Fruit fly (Drosophila melanogaster) whole organism, embryonic: Measurements from ENCODE around the gene CG2145.
A peak's percentile ranks its signal among the peaks of the same experiment; 100 is the strongest.

Experiments used
- Bteb2 ChIP-seq: fragments of 200-800 bp; sonication (Bioruptor generic); optimal IDR thresholded peaks from 2 replicates; lab custom pipeline; 2016; ENCODE audit warnings: missing biosample characterization, missing genetic modification characterization
- CG10543 ChIP-seq: fragments of 200-800 bp; sonication (Bioruptor generic); optimal IDR thresholded peaks from 3 replicates; lab custom pipeline; 2017; ENCODE audit warnings: missing biosample characterization, mild to moderate bottlenecking, missing genetic modification characterization, moderate library complexity
- CG10959 ChIP-seq: fragments of 200-800 bp; sonication (Bioruptor generic); IDR thresholded peaks from 2 replicates; pipeline ENCODE4 v1.3.6; 2022; ENCODE audit warnings: missing biosample characterization, missing genetic modification characterization
- CG12155 ChIP-seq: fragments of 200-800 bp; sonication (Bioruptor generic); optimal IDR thresholded peaks from 3 replicates; lab custom pipeline; 2016; ENCODE audit warnings: missing biosample characterization, missing genetic modification characterization
- CG12769 ChIP-seq: fragments of 200-800 bp; sonication (Bioruptor generic); optimal IDR thresholded peaks from 2 replicates; lab custom pipeline; 2019; ENCODE audit warnings: missing biosample characterization, mild to moderate bottlenecking, missing genetic modification characterization, moderate library complexity
- CG13287 ChIP-seq: fragments of 200-800 bp; sonication (Bioruptor generic); IDR thresholded peaks from 2 replicates; pipeline ENCODE4 v1.3.6; 2022; ENCODE audit warnings: missing biosample characterization, missing genetic modification characterization; ENCODE audit not compliant: partially characterized antibody
- CG14710 ChIP-seq: fragments of 200-800 bp; sonication (Bioruptor generic); optimal IDR thresholded peaks from 3 replicates; lab custom pipeline; 2019; ENCODE audit warnings: missing biosample characterization, mild to moderate bottlenecking, missing genetic modification characterization, moderate library complexity
- CG17361 ChIP-seq: fragments of 200-800 bp; sonication (Bioruptor generic); IDR thresholded peaks from 3 replicates; pipeline ENCODE4 v1.3.6; 2022; ENCODE audit warnings: missing biosample characterization, missing genetic modification characterization
- CG1792 ChIP-seq: fragments of 200-800 bp; sonication (Bioruptor generic); optimal IDR thresholded peaks from 2 replicates; lab custom pipeline; 2016; ENCODE audit warnings: missing biosample characterization, missing genetic modification characterization
- CG1832 ChIP-seq: fragments of 200-800 bp; sonication (Bioruptor generic); optimal IDR thresholded peaks from 2 replicates; lab custom pipeline; 2017; ENCODE audit warnings: missing biosample characterization, mild to moderate bottlenecking, missing genetic modification characterization, inconsistent platforms
- CG30020 ChIP-seq: fragments of 200-800 bp; optimal IDR thresholded peaks from 2 replicates; lab custom pipeline; 2019; ENCODE audit warnings: missing biosample characterization, mild to moderate bottlenecking, missing genetic modification characterization, moderate library complexity
- CG32767 ChIP-seq: fragments of 200-800 bp; sonication (Bioruptor generic); IDR thresholded peaks from 2 replicates; pipeline ENCODE4 v1.3.6; 2022; ENCODE audit warnings: missing biosample characterization, missing genetic modification characterization
- CG3838 ChIP-seq: fragments of 200-800 bp; sonication (Bioruptor generic); optimal IDR thresholded peaks from 3 replicates; lab custom pipeline; 2016; ENCODE audit warnings: missing biosample characterization, missing genetic modification characterization
- CG3995 ChIP-seq: fragments of 200-800 bp; sonication (Bioruptor generic); optimal IDR thresholded peaks from 3 replicates; lab custom pipeline; 2016; ENCODE audit warnings: missing biosample characterization, missing genetic modification characterization
- CG4424 ChIP-seq: fragments of 200-800 bp; sonication (Bioruptor generic); optimal IDR thresholded peaks from 3 replicates; lab custom pipeline; 2016; ENCODE audit warnings: missing biosample characterization, missing genetic modification characterization
- CG4854 ChIP-seq: fragments of 200-800 bp; sonication (Bioruptor generic); optimal IDR thresholded peaks from 2 replicates; lab custom pipeline; 2016; ENCODE audit warnings: missing biosample characterization, missing genetic modification characterization, inconsistent platforms
- CG6813 ChIP-seq: fragments of 200-800 bp; sonication (Bioruptor generic); optimal IDR thresholded peaks from 2 replicates; lab custom pipeline; 2017; ENCODE audit warnings: missing biosample characterization, missing genetic modification characterization, mild to moderate bottlenecking, moderate library complexity, missing genetic modification reagents
- CG7839 ChIP-seq: fragments of 200-800 bp; sonication (Bioruptor generic); optimal IDR thresholded peaks from 3 replicates; lab custom pipeline; 2018; ENCODE audit warnings: missing biosample characterization, mild to moderate bottlenecking, missing genetic modification characterization, moderate library complexity
- CG8944 ChIP-seq: fragments of 200-800 bp; sonication (Bioruptor generic); optimal IDR thresholded peaks from 3 replicates; lab custom pipeline; 2016; ENCODE audit warnings: missing biosample characterization, missing genetic modification characterization
- CG9727 ChIP-seq: fragments of 200-800 bp; sonication (Bioruptor generic); optimal IDR thresholded peaks from 3 replicates; lab custom pipeline; 2017; ENCODE audit warnings: missing biosample characterization, mild to moderate bottlenecking, missing genetic modification characterization
- CG9876 ChIP-seq: fragments of 200-800 bp; sonication (Bioruptor generic); optimal IDR thresholded peaks from 2 replicates; lab custom pipeline; 2016; ENCODE audit warnings: missing biosample characterization, missing genetic modification characterization
- CHES-1-like ChIP-seq: fragments of 200-800 bp; sonication (Bioruptor generic); optimal IDR thresholded peaks from 2 replicates; lab custom pipeline; 2016; ENCODE audit warnings: missing biosample characterization, missing genetic modification characterization
- CTCF ChIP-seq: fragments of 200-800 bp; sonication (Bioruptor generic); optimal IDR thresholded peaks from 2 replicates; lab custom pipeline; 2017; ENCODE audit warnings: missing biosample characterization, mild to moderate bottlenecking, missing genetic modification characterization, moderate library complexity
- CkIIα-i1 ChIP-seq: fragments of 200-800 bp; sonication (Bioruptor generic); IDR thresholded peaks from 2 replicates; pipeline ENCODE4 v1.3.6; 2022; ENCODE audit warnings: missing biosample characterization, missing genetic modification characterization
- CrebB ChIP-seq: fragments of 200-800 bp; sonication (Bioruptor generic); optimal IDR thresholded peaks from 3 replicates; lab custom pipeline; 2018; ENCODE audit warnings: missing biosample characterization, mild to moderate bottlenecking, missing genetic modification characterization
- D19A ChIP-seq: fragments of 200-800 bp; optimal IDR thresholded peaks from 3 replicates; lab custom pipeline; 2019; ENCODE audit warnings: missing biosample characterization, mild to moderate bottlenecking, missing genetic modification characterization, moderate library complexity
- Dad ChIP-seq: fragments of 200-800 bp; sonication (Bioruptor generic); optimal IDR thresholded peaks from 3 replicates; lab custom pipeline; 2016; ENCODE audit warnings: missing biosample characterization, missing genetic modification characterization
- Dp ChIP-seq: fragments of 200-800 bp; sonication (Bioruptor generic); optimal IDR thresholded peaks from 2 replicates; lab custom pipeline; 2018; ENCODE audit warnings: missing biosample characterization, mild to moderate bottlenecking, missing genetic modification characterization, moderate library complexity
- ERR ChIP-seq: fragments of 200-800 bp; sonication (Bioruptor generic); optimal IDR thresholded peaks from 2 replicates; lab custom pipeline; 2016; ENCODE audit warnings: missing biosample characterization, missing genetic modification characterization
- HLH3B ChIP-seq: fragments of 200-800 bp; sonication (Bioruptor generic); IDR thresholded peaks from 2 replicates; pipeline ENCODE4 v1.3.6; 2022; ENCODE audit warnings: missing biosample characterization, missing genetic modification characterization
- Hand ChIP-seq: fragments of 200-800 bp; sonication (Bioruptor generic); optimal IDR thresholded peaks from 2 replicates; lab custom pipeline; 2017; ENCODE audit warnings: mild to moderate bottlenecking, missing biosample characterization, missing genetic modification reagents, missing genetic modification characterization
- Myb ChIP-seq: fragments of 200-800 bp; sonication (Bioruptor generic); optimal IDR thresholded peaks from 2 replicates; lab custom pipeline; 2016; ENCODE audit warnings: missing biosample characterization, missing genetic modification characterization
- NfI ChIP-seq: fragments of 200-800 bp; sonication (Bioruptor generic); optimal IDR thresholded peaks from 3 replicates; lab custom pipeline; 2018; ENCODE audit warnings: missing biosample characterization, mild to moderate bottlenecking, missing genetic modification characterization, moderate library complexity
- Opbp ChIP-seq: fragments of 200-800 bp; sonication (Bioruptor generic); IDR thresholded peaks from 3 replicates; pipeline ENCODE4 v1.3.6; 2022; ENCODE audit warnings: missing biosample characterization, missing genetic modification characterization; ENCODE audit not compliant: partially characterized antibody
- PHDP ChIP-seq: fragments of 200-800 bp; sonication (Bioruptor generic); optimal IDR thresholded peaks from 3 replicates; lab custom pipeline; 2018; ENCODE audit warnings: missing biosample characterization, mild to moderate bottlenecking, missing genetic modification characterization, moderate library complexity
- Ssrp ChIP-seq: fragments of 200-800 bp; sonication (Bioruptor generic); optimal IDR thresholded peaks from 2 replicates; lab custom pipeline; 2018; ENCODE audit warnings: missing biosample characterization, mild to moderate bottlenecking, missing genetic modification characterization, moderate library complexity
- abd-A ChIP-seq: fragments of 200-800 bp; sonication (Bioruptor generic); optimal IDR thresholded peaks from 3 replicates; lab custom pipeline; 2019; ENCODE audit warnings: missing biosample characterization, mild to moderate bottlenecking, missing genetic modification characterization, moderate library complexity
- ara ChIP-seq: fragments of 200-800 bp; sonication (Bioruptor generic); IDR thresholded peaks from 2 replicates; pipeline ENCODE4 v1.3.6; 2022; ENCODE audit warnings: missing biosample characterization, missing genetic modification characterization
- chm ChIP-seq: fragments of 200-800 bp; sonication (Bioruptor generic); IDR thresholded peaks from 2 replicates; pipeline ENCODE4 v1.3.6; 2022; ENCODE audit warnings: missing biosample characterization, missing genetic modification characterization
- dysf ChIP-seq: fragments of 200-800 bp; sonication (Bioruptor generic); IDR thresholded peaks from 3 replicates; pipeline ENCODE4 v1.3.6; 2022; ENCODE audit warnings: missing biosample characterization, missing genetic modification characterization
- grn ChIP-seq: fragments of 200-800 bp; sonication (Bioruptor generic); optimal IDR thresholded peaks from 3 replicates; lab custom pipeline; 2017; ENCODE audit warnings: missing biosample characterization, missing genetic modification characterization
- hbn ChIP-seq: fragments of 200-800 bp; sonication (Bioruptor generic); IDR thresholded peaks from 2 replicates; pipeline ENCODE4 v1.3.6; 2022; ENCODE audit warnings: missing biosample characterization, missing genetic modification characterization; ENCODE audit not compliant: partially characterized antibody
- nerfin-2 ChIP-seq: fragments of 200-800 bp; sonication (Bioruptor generic); IDR thresholded peaks from 2 replicates; pipeline ENCODE4 v1.3.6; 2022; ENCODE audit warnings: missing biosample characterization, missing genetic modification characterization; ENCODE audit not compliant: partially characterized antibody
- odd ChIP-seq: fragments of 200-800 bp; sonication (Bioruptor generic); optimal IDR thresholded peaks from 2 replicates; lab custom pipeline; 2017; ENCODE audit warnings: missing biosample characterization, mild to moderate bottlenecking, missing genetic modification characterization
- onecut ChIP-seq: fragments of 200-800 bp; sonication (Bioruptor generic); IDR thresholded peaks from 2 replicates; pipeline ENCODE4 v1.3.6; 2022; ENCODE audit warnings: missing biosample characterization, missing genetic modification characterization
- pb ChIP-seq: fragments of 200-800 bp; sonication (Bioruptor generic); optimal IDR thresholded peaks from 3 replicates; lab custom pipeline; 2016; ENCODE audit warnings: missing biosample characterization, missing genetic modification characterization
- phol ChIP-seq: fragments of 200-800 bp; sonication (Bioruptor generic); optimal IDR thresholded peaks from 3 replicates; lab custom pipeline; 2018; ENCODE audit warnings: missing biosample characterization, mild to moderate bottlenecking, missing genetic modification characterization, moderate library complexity
- sens ChIP-seq: fragments of 200-800 bp; sonication (Bioruptor generic); peaks from one replicate; lab custom pipeline; 2016; ENCODE audit warnings: missing biosample characterization, missing genetic modification characterization
- sens-2 ChIP-seq: fragments of 200-800 bp; sonication (Bioruptor generic); IDR thresholded peaks from 2 replicates; pipeline ENCODE4 v1.3.6; 2022; ENCODE audit warnings: missing biosample characterization, missing genetic modification characterization
- ssp ChIP-seq: fragments of 200-800 bp; sonication (Bioruptor generic); IDR thresholded peaks from 2 replicates; pipeline ENCODE4 v1.3.6; 2022; ENCODE audit warnings: missing biosample characterization, missing genetic modification characterization
- tap ChIP-seq: fragments of 200-800 bp; optimal IDR thresholded peaks from 3 replicates; lab custom pipeline; 2019; ENCODE audit warnings: missing biosample characterization, mild to moderate bottlenecking, missing genetic modification characterization, moderate library complexity
- unc-4 ChIP-seq: fragments of 200-800 bp; sonication (Bioruptor generic); IDR thresholded peaks from 2 replicates; pipeline ENCODE4 v1.3.6; 2022; ENCODE audit warnings: missing biosample characterization, missing genetic modification characterization; ENCODE audit not compliant: partially characterized antibody
- zfh1 ChIP-seq: fragments of 200-800 bp; sonication (Bioruptor generic); IDR thresholded peaks from 3 replicates; pipeline ENCODE4 v1.3.6; 2022; ENCODE audit warnings: missing biosample characterization, missing genetic modification characterization

The CG2145 gene

DNA sequence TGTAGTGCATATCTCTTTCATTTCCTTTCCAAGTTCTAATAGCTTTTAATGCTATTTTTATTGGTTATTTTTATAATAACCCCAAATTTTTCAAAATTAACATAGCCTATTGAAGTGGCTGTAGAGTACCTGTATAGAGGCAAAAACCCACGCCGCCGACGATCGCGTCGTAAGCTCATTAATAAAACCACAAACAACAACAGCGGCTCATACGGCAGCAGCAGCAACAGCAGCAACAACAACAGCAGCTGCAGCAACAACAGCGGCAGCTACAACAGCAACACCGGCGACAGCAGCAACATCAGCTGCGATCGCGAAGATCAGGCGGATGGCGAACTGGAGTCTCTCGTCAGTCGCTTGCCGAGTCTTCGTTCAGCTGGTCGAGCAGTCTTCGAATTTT is at the start of gene CG2145 (continued):
- TF ChIP-seq ara (GFP tag; lab: Robert Waterston, UW) (no peak), phol (tag; lab: Kevin White, UChicago) (no peak), Hand (GFP tag; lab: Kevin White, UChicago) (no peak), sens-2 (GFP tag; lab: Robert Waterston, UW) (no peak), CTCF (no peak), Bteb2 (GFP tag; lab: Kevin White, UChicago) (no peak), CG32767 (0 out of 2 replicates have a peak, but pooled peaks have one; percentile 19), hbn (GFP tag; lab: Robert Waterston, UW) (no peak), CG9876 (GFP tag; lab: Kevin White, UChicago) (no peak), CG7839 (tag; lab: Kevin White, UChicago) (peak; percentile 1), tap (tag; lab: Kevin White, UChicago) (no peak), CG13287 (GFP tag; lab: Robert Waterston, UW) (peak; percentile 8; the same call in 1 of the 2 replicates), pb (GFP tag; lab: Kevin White, UChicago) (no peak), CG3838 (GFP tag; lab: Kevin White, UChicago) (no peak), CG30020 (tag; lab: Kevin White, UChicago) (no peak), CG14710 (tag; lab: Kevin White, UChicago) (no peak), zfh1 (GFP tag; lab: Robert Waterston, UW) (no peak), CG10959 (no peak), CHES-1-like (no peak), NfI (no peak), ERR (GFP tag; lab: Kevin White, UChicago) (no peak), CG1832 (GFP tag; lab: Kevin White, UChicago) (no peak), odd (no peak), CG6813 (no peak), CrebB (tag; lab: Kevin White, UChicago) (no peak), CG4854 (GFP tag; lab: Kevin White, UChicago) (no peak), onecut (GFP tag; lab: Robert Waterston, UW) (no peak), chm (GFP tag; lab: Robert Waterston, UW) (no peak), CG17361 (no peak), HLH3B (GFP tag; lab: Robert Waterston, UW) (no peak), Ssrp (no peak), PHDP (tag; lab: Kevin White, UChicago) (no peak), CkIIα-i1 (no peak), unc-4 (GFP tag; lab: Robert Waterston, UW) (no peak), grn (no peak), Dp (GFP tag; lab: Kevin White, UChicago) (no peak), D19A (tag; lab: Kevin White, UChicago) (no peak), Myb (GFP tag; lab: Kevin White, UChicago) (no peak), Opbp (GFP tag; lab: Robert Waterston, UW) (no peak), CG3995 (GFP tag; lab: Kevin White, UChicago) (no peak), CG12155 (no peak), CG12769 (tag; lab: Kevin White, UChicago) (no peak), dysf (GFP tag; lab: Robert Waterston, UW) (no peak), nerfin-2 (GFP tag; lab: Robert Waterston, UW) (no peak), sens (GFP tag; lab: Kevin White, UChicago) (peak; percentile 18), Dad (GFP tag; lab: Kevin White, UChicago) (no peak), CG9727 (no peak), CG4424 (no peak), CG10543 (GFP tag; lab: Kevin White, UChicago) (peak; percentile 42), abd-A (tag; lab: Kevin White, UChicago) (peak; percentile 5), ssp (GFP tag; lab: Robert Waterston, UW) (no peak), CG1792 (GFP tag; lab: Kevin White, UChicago) (no peak), CG8944 (GFP tag; lab: Kevin White, UChicago) (no peak)
